Worm (Caenorhabditis elegans) whole organism, L4 larva: ENCODE measurements around the gene fbxb-3.
A peak's percentile ranks its signal among the peaks of the same experiment; 100 is the strongest.

Experiments used
- D1046.2 ChIP-seq: fragments of 200-800 bp; sonication (Bioruptor generic); IDR thresholded peaks from 2 replicates; pipeline ENCODE4 v1.3.6; 2022; ENCODE audit warnings: missing genetic modification characterization, missing compliant biosample characterization
- F44E2.7 ChIP-seq: fragments of 200-800 bp; sonication (Bioruptor generic); IDR thresholded peaks from 2 replicates; pipeline ENCODE4 v2.1.2; 2022; ENCODE audit warnings: missing genetic modification characterization, missing compliant biosample characterization
- F49E8.2 ChIP-seq: sonication (generic microtip); optimal IDR thresholded peaks from 2 replicates; lab custom pipeline; 2016; ENCODE audit warnings: missing compliant biosample characterization, mild to moderate bottlenecking, missing genetic modification characterization, borderline replicate concordance
- T26A8.4 ChIP-seq: fragments of 200-800 bp; sonication (Bioruptor generic); IDR thresholded peaks from 2 replicates; pipeline ENCODE4 v1.3.6; 2022; ENCODE audit warnings: missing genetic modification characterization, missing compliant biosample characterization
- Y48G9A.11 ChIP-seq: fragments of 200-800 bp; sonication (Bioruptor generic); IDR thresholded peaks from 2 replicates; pipeline ENCODE4 v1.3.6; 2022; ENCODE audit warnings: missing genetic modification reagents, missing genetic modification characterization, missing compliant biosample characterization
- ZK546.5 ChIP-seq, 2 experiments: sonication (generic microtip); optimal IDR thresholded peaks; 2 replicates each; lab custom pipeline; 2017; ENCODE audit warnings: missing biosample characterization in 2 of 2, missing genetic modification characterization in 2 of 2
- aha-1 ChIP-seq: fragments of 150-350 bp; peaks from one replicate; lab custom pipeline; 2014; ENCODE audit warnings: missing biosample characterization, missing genetic modification characterization
- aly-2 ChIP-seq: sonication (generic microtip); optimal IDR thresholded peaks from 2 replicates; lab custom pipeline; 2018; ENCODE audit warnings: missing biosample characterization, missing genetic modification characterization
- ama-1 ChIP-seq: fragments of 150-350 bp; optimal IDR thresholded peaks from 2 replicates; lab custom pipeline; 2014; ENCODE audit warnings: inconsistent platforms, mixed read lengths
- arid-1 ChIP-seq: fragments of 200-800 bp; sonication (Bioruptor generic); conservative IDR thresholded peaks from 2 replicates; pipeline ENCODE4 v1.3.6; 2022; ENCODE audit warnings: missing genetic modification reagents, missing genetic modification characterization, missing compliant biosample characterization
- ceh-28 ChIP-seq: fragments of 150-350 bp; optimal IDR thresholded peaks from 2 replicates; lab custom pipeline; 2014; ENCODE audit warnings: missing biosample characterization, missing genetic modification reagents, missing genetic modification characterization
- ceh-44 ChIP-seq: fragments of 200-800 bp; sonication (Bioruptor generic); IDR thresholded peaks from 2 replicates; pipeline ENCODE4 v1.3.6; 2022; ENCODE audit warnings: missing genetic modification reagents, missing genetic modification characterization, missing compliant biosample characterization
- ctbp-1 ChIP-seq: fragments of 200-800 bp; sonication (Bioruptor generic); IDR thresholded peaks from 2 replicates; pipeline ENCODE4 v1.3.6; 2022; ENCODE audit warnings: missing genetic modification reagents, missing genetic modification characterization, missing compliant biosample characterization
- daf-16 ChIP-seq, 3 experiments: sonication (generic microtip); optimal IDR thresholded peaks; 2 replicates each; lab custom pipeline; 2016 to 2017; ENCODE audit warnings: missing genetic modification characterization in 3 of 3, missing genetic modification reagents in 3 of 3, mild to moderate bottlenecking in 2 of 3, missing compliant biosample characterization in 2 of 3, missing biosample characterization in 1 of 3, moderate library complexity in 1 of 3
- daf-19 ChIP-seq: fragments of 200-800 bp; sonication (Bioruptor generic); conservative IDR thresholded peaks from 2 replicates; pipeline ENCODE4 v1.3.6; 2022; ENCODE audit warnings: missing genetic modification characterization, missing compliant biosample characterization
- daf-8 ChIP-seq: fragments of 200-800 bp; sonication (Bioruptor generic); IDR thresholded peaks from 2 replicates; pipeline ENCODE4 v1.3.6; 2022; ENCODE audit warnings: missing genetic modification characterization, missing compliant biosample characterization
- dmd-8 ChIP-seq: fragments of 200-800 bp; sonication (Bioruptor generic); IDR thresholded peaks from 2 replicates; pipeline ENCODE4 v1.3.6; 2022; ENCODE audit warnings: missing genetic modification characterization, missing compliant biosample characterization
- dmd-9 ChIP-seq: fragments of 200-800 bp; sonication (Bioruptor generic); IDR thresholded peaks from 2 replicates; pipeline ENCODE4 v1.3.6; 2022; ENCODE audit warnings: missing genetic modification reagents, missing genetic modification characterization, missing compliant biosample characterization
- dpl-1 ChIP-seq: fragments of 150-350 bp; optimal IDR thresholded peaks from 2 replicates; lab custom pipeline; 2014; ENCODE audit warnings: missing biosample characterization, missing genetic modification reagents, missing genetic modification characterization
- duxl-1 ChIP-seq: sonication (generic microtip); optimal IDR thresholded peaks from 2 replicates; lab custom pipeline; 2016; ENCODE audit warnings: mild to moderate bottlenecking, missing genetic modification characterization, moderate library complexity, missing compliant biosample characterization; ENCODE audit not compliant: poor library complexity
- dve-1 ChIP-seq: sonication (generic microtip); optimal IDR thresholded peaks from 2 replicates; lab custom pipeline; 2017; ENCODE audit warnings: antibody characterized with exemption, mild to moderate bottlenecking, missing genetic modification characterization, missing compliant biosample characterization; ENCODE audit not compliant: insufficient read depth
- hif-1 ChIP-seq, 2 experiments: sonication (generic microtip); optimal IDR thresholded peaks; 2 replicates each; lab custom pipeline; 2016 to 2017; ENCODE audit warnings: missing compliant biosample characterization in 2 of 2, missing genetic modification characterization in 2 of 2, missing genetic modification reagents in 2 of 2, missing genotype in 2 of 2, mild to moderate bottlenecking in 1 of 2
- hlh-11 ChIP-seq: fragments of 200-800 bp; sonication (Bioruptor generic); optimal IDR thresholded peaks from 2 replicates; lab custom pipeline; 2018; ENCODE audit warnings: mild to moderate bottlenecking, missing genetic modification characterization, missing compliant biosample characterization
- jun-1 ChIP-seq: fragments of 150-350 bp; optimal IDR thresholded peaks from 2 replicates; lab custom pipeline; 2014; ENCODE audit warnings: missing biosample characterization, missing genetic modification reagents, missing genetic modification characterization
- lin-1 ChIP-seq: fragments of 200-800 bp; sonication (Bioruptor generic); IDR thresholded peaks from 2 replicates; pipeline ENCODE4 v1.3.6; 2022; ENCODE audit warnings: missing genetic modification reagents, missing genetic modification characterization, missing compliant biosample characterization
- lin-15B ChIP-seq: fragments of 150-350 bp; sonication (generic microtip); optimal IDR thresholded peaks from 3 replicates; lab custom pipeline; 2014; ENCODE audit warnings: missing biosample characterization, missing genetic modification characterization
- lin-38 ChIP-seq: fragments of 200-800 bp; sonication (Bioruptor generic); IDR thresholded peaks from 2 replicates; pipeline ENCODE4 v1.3.6; 2022; ENCODE audit warnings: missing genetic modification reagents, missing genetic modification characterization, missing compliant biosample characterization
- madf-5 ChIP-seq, 2 experiments: fragments of 200-800 bp; sonication (Bioruptor generic); IDR thresholded peaks; 2 replicates each; pipeline ENCODE4 v1.3.6; 2022; ENCODE audit warnings: missing compliant biosample characterization in 2 of 2, missing genetic modification characterization in 2 of 2
- mdt-29 ChIP-seq: fragments of 200-800 bp; sonication (Bioruptor generic); IDR thresholded peaks from 2 replicates; pipeline ENCODE4 v1.3.6; 2022; ENCODE audit warnings: missing genetic modification reagents, missing genetic modification characterization, missing compliant biosample characterization
- mep-1 ChIP-seq: fragments of 150-350 bp; sonication (generic microtip); optimal IDR thresholded peaks from 3 replicates; lab custom pipeline; 2014; ENCODE audit warnings: missing biosample characterization, missing genetic modification characterization
- nhr-102 ChIP-seq: sonication (generic microtip); optimal IDR thresholded peaks from 2 replicates; lab custom pipeline; 2016; ENCODE audit warnings: mild to moderate bottlenecking, missing genetic modification characterization, moderate library complexity, missing compliant biosample characterization
- nhr-111 ChIP-seq: fragments of 200-800 bp; sonication (Bioruptor generic); optimal IDR thresholded peaks from 2 replicates; lab custom pipeline; 2018; ENCODE audit warnings: mild to moderate bottlenecking, missing genetic modification characterization, missing compliant biosample characterization
- nhr-237 ChIP-seq: sonication (generic microtip); optimal IDR thresholded peaks from 2 replicates; lab custom pipeline; 2017; ENCODE audit warnings: missing biosample characterization, missing genetic modification characterization
- nhr-48 ChIP-seq: sonication (generic microtip); optimal IDR thresholded peaks from 2 replicates; lab custom pipeline; 2016; ENCODE audit warnings: mild to moderate bottlenecking, missing genetic modification characterization, missing compliant biosample characterization
- nhr-6 ChIP-seq: fragments of 150-350 bp; optimal IDR thresholded peaks from 2 replicates; lab custom pipeline; 2014; ENCODE audit warnings: missing biosample characterization, missing genetic modification characterization
- nhr-77 ChIP-seq: fragments of 150-350 bp; optimal IDR thresholded peaks from 2 replicates; lab custom pipeline; 2014; ENCODE audit warnings: missing biosample characterization, missing genetic modification characterization
- skn-1 ChIP-seq: fragments of 150-350 bp; optimal IDR thresholded peaks from 2 replicates; lab custom pipeline; 2014; ENCODE audit warnings: missing biosample characterization, missing genetic modification characterization
- snpc-1.2 ChIP-seq: fragments of 200-800 bp; sonication (Bioruptor generic); IDR thresholded peaks from 2 replicates; pipeline ENCODE4 v1.3.6; 2022; ENCODE audit warnings: missing genetic modification reagents, missing genetic modification characterization, missing compliant biosample characterization
- snpc-4 ChIP-seq: fragments of 150-350 bp; optimal IDR thresholded peaks from 2 replicates; lab custom pipeline; 2014; ENCODE audit warnings: missing biosample characterization, missing genetic modification characterization
- tag-97 ChIP-seq: fragments of 200-800 bp; sonication (Bioruptor generic); IDR thresholded peaks from 2 replicates; pipeline ENCODE4 v1.3.6; 2022; ENCODE audit warnings: missing genetic modification characterization, missing compliant biosample characterization
- unc-130 ChIP-seq: sonication (generic microtip); optimal IDR thresholded peaks from 2 replicates; lab custom pipeline; 2016; ENCODE audit warnings: missing genetic modification reagents, missing genetic modification characterization, missing compliant biosample characterization
- unc-39 ChIP-seq: sonication (generic microtip); optimal IDR thresholded peaks from 2 replicates; lab custom pipeline; 2017; ENCODE audit warnings: missing biosample characterization, missing genetic modification characterization
- vab-7 ChIP-seq: fragments of 200-800 bp; sonication (Bioruptor generic); IDR thresholded peaks from 2 replicates; pipeline ENCODE4 v1.3.6; 2022; ENCODE audit warnings: missing genetic modification reagents, missing genetic modification characterization, missing compliant biosample characterization
- zfp-2 ChIP-seq: sonication (generic microtip); optimal IDR thresholded peaks from 2 replicates; lab custom pipeline; 2016; ENCODE audit warnings: mild to moderate bottlenecking, missing genetic modification characterization, missing compliant biosample characterization
- zfp-3 ChIP-seq: fragments of 200-800 bp; sonication (Bioruptor generic); conservative IDR thresholded peaks from 2 replicates; pipeline ENCODE4 v1.3.6; 2022; ENCODE audit warnings: missing genetic modification reagents, missing genetic modification characterization, missing compliant biosample characterization
- zip-2 ChIP-seq: fragments of 150-350 bp; optimal IDR thresholded peaks from 2 replicates; lab custom pipeline; 2014; ENCODE audit warnings: missing biosample characterization, missing genetic modification characterization

fbxb-3 gene

ce11 chrIV:11854777-11855176, 16.0 kb downstream of the fbxb-3 start, which contains the start of gene tag-30 (continued):
- TF ChIP-seq F44E2.7 (GFP tag; lab: Robert Waterston, UW) (no peak), dpl-1 (GFP tag; lab: Kevin White, UChicago) (peak; percentile 62), duxl-1 (no peak), zip-2 (tag; lab: Kevin White, UChicago) (no peak), nhr-48 (tag; lab: Kevin White, UChicago) (no peak), ctbp-1 (no peak), nhr-111 (no peak), dmd-9 (no peak), ceh-28 (tag; lab: Kevin White, UChicago) (no peak), hlh-11 (tag; lab: Kevin White, UChicago) (peak; percentile 36), dve-1 (tag; lab: Kevin White, UChicago) (peak; percentile 75), ama-1 (peak; percentile 3), ZK546.5 (tag; optimal IDR thresholded peaks at IDR 0.05; lab: Kevin White, UChicago) (no peak), zfp-3 (GFP tag; lab: Robert Waterston, UW) (no peak), snpc-1.2 (GFP tag; lab: Robert Waterston, UW) (no peak), vab-7 (GFP tag; lab: Robert Waterston, UW) (no peak), tag-97 (GFP tag; lab: Robert Waterston, UW) (no peak), D1046.2 (GFP tag; lab: Robert Waterston, UW) (no peak), lin-1 (GFP tag; lab: Robert Waterston, UW) (no peak), lin-38 (GFP tag; lab: Robert Waterston, UW) (peak; percentile 93), arid-1 (GFP tag; lab: Robert Waterston, UW) (no peak), Y48G9A.11 (GFP tag; lab: Robert Waterston, UW) (no peak), nhr-6 (tag; lab: Kevin White, UChicago) (no peak), mdt-29 (GFP tag; lab: Robert Waterston, UW) (no peak), hif-1 (tag; optimal IDR thresholded peaks at IDR 0.05; lab: Kevin White, UChicago) (no peak), aha-1 (no peak), skn-1 (tag; lab: Kevin White, UChicago) (no peak), dmd-8 (GFP tag; lab: Robert Waterston, UW) (no peak), T26A8.4 (GFP tag; lab: Robert Waterston, UW) (no peak), jun-1 (tag; lab: Kevin White, UChicago) (no peak), nhr-102 (no peak), daf-8 (GFP tag; lab: Robert Waterston, UW) (no peak), daf-19 (no peak), aly-2 (tag; lab: Kevin White, UChicago) (no peak), nhr-77 (peak; percentile 46), madf-5 (GFP tag; IDR thresholded peaks at IDR 0.05; lab: Robert Waterston, UW) (no peak), mep-1 (tag; lab: Kevin White, UChicago) (peak; percentile 61), unc-39 (tag; lab: Kevin White, UChicago) (no peak), unc-130 (GFP tag; lab: Kevin White, UChicago) (no peak), daf-16 (GFP tag; optimal IDR thresholded peaks at IDR 0.05; lab: Kevin White, UChicago) (no peak), daf-16 (tag; optimal IDR thresholded peaks at IDR 0.05; lab: Kevin White, UChicago) (peak; percentile 79), snpc-4 (tag; lab: Kevin White, UChicago) (no peak), nhr-237 (tag; lab: Kevin White, UChicago) (no peak), F49E8.2 (no peak), lin-15B (tag; lab: Kevin White, UChicago) (no peak), zfp-2 (no peak), ceh-44 (GFP tag; lab: Robert Waterston, UW) (no peak)
